Worm (Caenorhabditis elegans): Measurements from ENCODE around the gene K09H11.11.

The K09H11.11 gene

ce11 chrV:5726463-5726862 lies 28.6 kb downstream of the K09H11.11 start, which contains the start of gene K09H11.4:
K09H11.4 (minus strand) TSS chrV:5726563.
- TF ChIP-seq unc-62 (GFP tag; optimal IDR thresholded peaks at IDR 0.05) (no peak), dsc-1 (tag; optimal IDR thresholded peaks at IDR 0.05) (no peak), lin-39 (tag; optimal IDR thresholded peaks at IDR 0.05) (no peak), pax-3 (tag; optimal IDR thresholded peaks at IDR 0.05) (no peak), elt-2 (tag; optimal IDR thresholded peaks at IDR 0.05) (no peak), ztf-11 (tag; optimal IDR thresholded peaks at IDR 0.05) (no peak), aha-1 (tag; optimal IDR thresholded peaks at IDR 0.05) (no peak), ceh-88 (GFP tag; IDR thresholded peaks at IDR 0.05) (no peak), ztf-4 (tag; optimal IDR thresholded peaks at IDR 0.05) (no peak), efl-3 (GFP tag; optimal IDR thresholded peaks at IDR 0.05) (no peak), aly-2 (tag; optimal IDR thresholded peaks at IDR 0.05) (no peak), sptf-1 (tag; optimal IDR thresholded peaks at IDR 0.05) (no peak), egl-27 (tag; optimal IDR thresholded peaks at IDR 0.05) (no peak), unc-130 (tag; optimal IDR thresholded peaks at IDR 0.05) (no peak)

DNA sequence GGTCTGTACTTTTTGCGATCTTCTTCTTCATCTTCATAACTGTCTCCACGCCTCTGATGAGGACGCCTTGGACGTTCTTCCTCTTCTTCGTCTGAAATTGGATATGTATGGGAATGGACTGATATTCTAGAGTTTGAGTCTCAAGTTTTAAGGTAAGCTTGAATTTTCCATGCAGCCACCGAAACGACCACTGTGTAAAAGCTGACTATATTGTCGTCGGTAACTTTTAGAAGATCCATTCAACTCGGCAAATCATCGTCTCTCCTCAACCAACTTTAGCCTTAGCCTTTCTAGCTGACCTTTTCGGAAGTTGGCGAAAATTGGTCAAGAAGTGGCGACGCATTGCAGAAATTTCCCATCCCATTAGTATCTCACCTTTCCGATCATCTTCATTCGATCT lies 30.7 kb downstream of the K09H11.11 start:
- no peak for TF ChIP-seq C04F5.9 (tag; optimal IDR thresholded peaks at IDR 0.05)
- no peak for TF ChIP-seq nhr-237 (tag; optimal IDR thresholded peaks at IDR 0.05)
- no peak for TF ChIP-seq fos-1 (tag; optimal IDR thresholded peaks at IDR 0.05)
- no peak for TF ChIP-seq lir-3 (tag; optimal IDR thresholded peaks at IDR 0.05; ENCODE audit: poor library complexity)
- TF ChIP-seq alr-1 (tag; optimal IDR thresholded peaks at IDR 0.05; ENCODE audit: borderline replicate concordance): no peak
- no peak for TF ChIP-seq egl-27 (tag; optimal IDR thresholded peaks at IDR 0.05)
- no peak for TF ChIP-seq F16B12.6 (tag; optimal IDR thresholded peaks at IDR 0.05)
- TF ChIP-seq ceh-8 (GFP tag; optimal IDR thresholded peaks at IDR 0.05): no peak
- TF ChIP-seq nhr-90 (tag; optimal IDR thresholded peaks at IDR 0.05; ENCODE audit: poor library complexity): no peak
- TF ChIP-seq nhr-47 (tag; optimal IDR thresholded peaks at IDR 0.05): no peak
- TF ChIP-seq unc-30 (tag; optimal IDR thresholded peaks at IDR 0.05): no peak
- TF ChIP-seq ztf-11 (tag; optimal IDR thresholded peaks at IDR 0.05): no peak
- no peak for TF ChIP-seq ceh-63 (GFP tag; optimal IDR thresholded peaks at IDR 0.05)
- no peak for TF ChIP-seq C16A3.4 (tag; optimal IDR thresholded peaks at IDR 0.05)
- no peak for TF ChIP-seq C34B4.2 (tag; optimal IDR thresholded peaks at IDR 0.05)
- no peak for TF ChIP-seq pax-3 (tag; optimal IDR thresholded peaks at IDR 0.05)

DNA sequence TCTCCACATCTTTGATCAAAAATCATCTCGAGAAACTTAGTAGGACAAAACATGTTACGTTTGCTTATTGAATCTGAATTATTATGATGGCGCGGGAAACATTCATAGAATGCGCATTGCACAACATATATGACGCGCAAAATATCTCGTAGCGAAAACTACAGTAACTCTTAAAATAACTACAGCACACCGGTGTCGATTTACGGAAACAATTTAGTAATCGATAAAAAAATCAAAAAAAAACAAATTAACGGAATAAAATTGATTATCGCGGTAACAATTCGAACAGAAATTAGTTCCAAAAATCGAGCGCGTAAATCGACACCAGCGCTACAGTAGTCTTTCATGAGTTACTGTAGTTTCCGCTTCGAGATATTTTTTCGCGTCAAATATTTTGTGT lies 33.0 kb downstream of the K09H11.11 start:
- TF ChIP-seq blmp-1 (tag; optimal IDR thresholded peaks at IDR 0.05): no peak
- TF ChIP-seq mab-9 (GFP tag; IDR thresholded peaks at IDR 0.05): no peak
- TF ChIP-seq ceh-8 (GFP tag; optimal IDR thresholded peaks at IDR 0.05): no peak
- no peak for TF ChIP-seq egl-13 (tag; optimal IDR thresholded peaks at IDR 0.05)
- no peak for TF ChIP-seq mep-1 (tag; optimal IDR thresholded peaks at IDR 0.05)
- no peak for TF ChIP-seq nhr-84 (tag; optimal IDR thresholded peaks at IDR 0.05)
- TF ChIP-seq nhr-71 (tag; optimal IDR thresholded peaks at IDR 0.05): no peak
- no peak for TF ChIP-seq ztf-11 (tag; optimal IDR thresholded peaks at IDR 0.05)
- no peak for TF ChIP-seq ces-1 (GFP tag; optimal IDR thresholded peaks at IDR 0.05)
- no peak for TF ChIP-seq zip-4 (GFP tag; optimal IDR thresholded peaks at IDR 0.05)
- TF ChIP-seq fkh-4 (tag; optimal IDR thresholded peaks at IDR 0.05; ENCODE audit: borderline replicate concordance): no peak
- TF ChIP-seq fkh-10 (GFP tag; optimal IDR thresholded peaks at IDR 0.05): no peak
- TF ChIP-seq pax-3 (tag; optimal IDR thresholded peaks at IDR 0.05): no peak
- no peak for TF ChIP-seq sup-37 (GFP tag; optimal IDR thresholded peaks at IDR 0.05)
- TF ChIP-seq swsn-7 (tag; optimal IDR thresholded peaks at IDR 0.05): no peak
- no peak for TF ChIP-seq skn-1 (tag; optimal IDR thresholded peaks at IDR 0.05)
- TF ChIP-seq unc-130 (tag; optimal IDR thresholded peaks at IDR 0.05): no peak
- no peak for TF ChIP-seq snu-23 (GFP tag; optimal IDR thresholded peaks at IDR 0.05)
- no peak for TF ChIP-seq elt-2 (tag; optimal IDR thresholded peaks at IDR 0.05)

Measured in whole organism, L1 larva.